Fruit fly (Drosophila melanogaster) whole organism, embryonic: Measurements from ENCODE around the gene Cpr23B.

Experiments
- Blimp-1 ChIP-seq: fragments of 200-800 bp; sonication (Bioruptor generic); optimal IDR thresholded peaks from 3 replicates; lab custom pipeline; 2018; ENCODE audit warnings: missing biosample characterization, missing genetic modification characterization, mild to moderate bottlenecking, moderate library complexity, missing genetic modification reagents
- BtbVII ChIP-seq: fragments of 200-800 bp; sonication (Bioruptor generic); optimal IDR thresholded peaks from 3 replicates; lab custom pipeline; 2017; ENCODE audit warnings: missing biosample characterization, mild to moderate bottlenecking, missing genetic modification characterization
- C15 ChIP-seq: fragments of 200-800 bp; sonication (Bioruptor generic); IDR thresholded peaks from 3 replicates; pipeline ENCODE4 v1.3.6; 2022; ENCODE audit warnings: missing biosample characterization, missing genetic modification characterization
- CG10267 ChIP-seq: fragments of 200-800 bp; sonication (Bioruptor generic); optimal IDR thresholded peaks from 2 replicates; lab custom pipeline; 2018; ENCODE audit warnings: missing biosample characterization, mild to moderate bottlenecking, missing genetic modification characterization, moderate library complexity
- CG10366 ChIP-seq: fragments of 200-800 bp; sonication (Bioruptor generic); IDR thresholded peaks from 2 replicates; pipeline ENCODE4 v1.3.6; 2022; ENCODE audit warnings: missing biosample characterization, missing genetic modification characterization
- CG10959 ChIP-seq: fragments of 200-800 bp; sonication (Bioruptor generic); IDR thresholded peaks from 2 replicates; pipeline ENCODE4 v1.3.6; 2022; ENCODE audit warnings: missing biosample characterization, missing genetic modification characterization
- CG12104 ChIP-seq: fragments of 200-800 bp; sonication (Bioruptor generic); optimal IDR thresholded peaks from 3 replicates; lab custom pipeline; 2016; ENCODE audit warnings: missing biosample characterization, missing genetic modification characterization
- CG14014 ChIP-seq: fragments of 200-800 bp; sonication (Bioruptor generic); IDR thresholded peaks from 2 replicates; pipeline ENCODE4 v1.3.6; 2022; ENCODE audit warnings: missing biosample characterization, missing genetic modification characterization
- CG14050 ChIP-seq: fragments of 200-800 bp; sonication (Bioruptor generic); IDR thresholded peaks from 3 replicates; pipeline ENCODE4 v1.3.6; 2022; ENCODE audit warnings: missing biosample characterization, missing genetic modification characterization
- CG16815 ChIP-seq: fragments of 200-800 bp; sonication (Bioruptor generic); optimal IDR thresholded peaks from 3 replicates; lab custom pipeline; 2017; ENCODE audit warnings: missing biosample characterization, mild to moderate bottlenecking, missing genetic modification characterization
- CG18619 ChIP-seq: fragments of 200-800 bp; sonication (Bioruptor generic); optimal IDR thresholded peaks from 3 replicates; lab custom pipeline; 2017; ENCODE audit warnings: missing biosample characterization, mild to moderate bottlenecking, missing genetic modification characterization
- CG2120 ChIP-seq: fragments of 200-800 bp; sonication (Bioruptor generic); optimal IDR thresholded peaks from 3 replicates; lab custom pipeline; 2016; ENCODE audit warnings: missing biosample characterization, missing genetic modification characterization
- CG2712 ChIP-seq: fragments of 200-800 bp; optimal IDR thresholded peaks from 3 replicates; lab custom pipeline; 2019; ENCODE audit warnings: missing biosample characterization, mild to moderate bottlenecking, missing genetic modification characterization, moderate library complexity
- CG34376 ChIP-seq: fragments of 200-800 bp; sonication (Bioruptor generic); optimal IDR thresholded peaks from 2 replicates; lab custom pipeline; 2018; ENCODE audit warnings: missing biosample characterization, mild to moderate bottlenecking, missing genetic modification characterization
- CG34422 ChIP-seq: fragments of 200-800 bp; sonication (Bioruptor generic); IDR thresholded peaks from 3 replicates; pipeline ENCODE4 v1.3.6; 2022; ENCODE audit warnings: missing biosample characterization, missing genetic modification characterization
- CG4707 ChIP-seq: fragments of 200-800 bp; sonication (Bioruptor generic); optimal IDR thresholded peaks from 2 replicates; lab custom pipeline; 2018; ENCODE audit warnings: missing biosample characterization, mild to moderate bottlenecking, missing genetic modification characterization, moderate library complexity
- CG4730 ChIP-seq: fragments of 200-800 bp; sonication (Bioruptor generic); IDR thresholded peaks from 2 replicates; pipeline ENCODE4 v1.3.6; 2022; ENCODE audit warnings: missing biosample characterization, missing genetic modification characterization
- CG7963 ChIP-seq: fragments of 200-800 bp; sonication (Bioruptor generic); IDR thresholded peaks from 3 replicates; pipeline ENCODE4 v1.3.6; 2022; ENCODE audit warnings: missing biosample characterization, missing genetic modification characterization; ENCODE audit not compliant: partially characterized antibody
- CHES-1-like ChIP-seq: fragments of 200-800 bp; sonication (Bioruptor generic); optimal IDR thresholded peaks from 2 replicates; lab custom pipeline; 2016; ENCODE audit warnings: missing biosample characterization, missing genetic modification characterization
- CoRest ChIP-seq: fragments of 200-800 bp; sonication (Bioruptor generic); optimal IDR thresholded peaks from 3 replicates; lab custom pipeline; 2018; ENCODE audit warnings: missing biosample characterization, mild to moderate bottlenecking, missing genetic modification characterization, moderate library complexity
- Dbx ChIP-seq: fragments of 200-800 bp; sonication (Bioruptor generic); IDR thresholded peaks from 3 replicates; pipeline ENCODE4 v1.3.6; 2022; ENCODE audit warnings: missing biosample characterization, missing genetic modification characterization
- Deaf1 ChIP-seq: fragments of 200-800 bp; optimal IDR thresholded peaks from 3 replicates; lab custom pipeline; 2019; ENCODE audit warnings: missing biosample characterization, mild to moderate bottlenecking, missing genetic modification characterization, moderate library complexity
- H2.0 ChIP-seq: fragments of 200-800 bp; sonication (Bioruptor generic); IDR thresholded peaks from 2 replicates; pipeline ENCODE4 v1.3.6; 2022; ENCODE audit warnings: missing biosample characterization, missing genetic modification characterization
- HHEX ChIP-seq: fragments of 200-800 bp; sonication (Bioruptor generic); optimal IDR thresholded peaks from 3 replicates; lab custom pipeline; 2017; ENCODE audit warnings: missing biosample characterization, mild to moderate bottlenecking, missing genetic modification characterization, missing genetic modification reagents
- Hey ChIP-seq: fragments of 200-800 bp; sonication (Bioruptor generic); optimal IDR thresholded peaks from 3 replicates; lab custom pipeline; 2018; ENCODE audit warnings: missing biosample characterization, mild to moderate bottlenecking, missing genetic modification characterization
- Mrtf ChIP-seq: fragments of 200-800 bp; sonication (Bioruptor generic); IDR thresholded peaks from 3 replicates; pipeline ENCODE4 v1.3.6; 2022; ENCODE audit warnings: missing biosample characterization, missing genetic modification characterization
- NC2α ChIP-seq: fragments of 200-800 bp; sonication (Bioruptor generic); optimal IDR thresholded peaks from 2 replicates; lab custom pipeline; 2016; ENCODE audit warnings: missing biosample characterization, missing genetic modification characterization
- Nf-YC ChIP-seq: fragments of 200-800 bp; optimal IDR thresholded peaks from 3 replicates; lab custom pipeline; 2019; ENCODE audit warnings: missing biosample characterization, mild to moderate bottlenecking, missing genetic modification characterization, moderate library complexity
- Xbp1 ChIP-seq: fragments of 200-800 bp; sonication (Bioruptor generic); optimal IDR thresholded peaks from 3 replicates; lab custom pipeline; 2016; ENCODE audit warnings: missing biosample characterization, mild to moderate bottlenecking, missing genetic modification characterization
- amos ChIP-seq: fragments of 200-800 bp; sonication (Bioruptor generic); IDR thresholded peaks from 2 replicates; pipeline ENCODE4 v1.3.6; 2022; ENCODE audit warnings: missing biosample characterization, missing genetic modification characterization; ENCODE audit not compliant: partially characterized antibody
- ci ChIP-seq: fragments of 200-800 bp; sonication (Bioruptor generic); IDR thresholded peaks from 3 replicates; pipeline ENCODE4 v1.3.6; 2022; ENCODE audit warnings: missing biosample characterization, missing genetic modification characterization
- dpn ChIP-seq, 2 experiments: fragments of 200-800 bp; sonication (Bioruptor generic); optimal IDR thresholded peaks; 3 replicates each; lab custom pipeline; 2016; ENCODE audit warnings: missing biosample characterization in 2 of 2, missing genetic modification characterization in 2 of 2
- ems ChIP-seq: fragments of 200-800 bp; sonication (Bioruptor generic); optimal IDR thresholded peaks from 3 replicates; lab custom pipeline; 2016; ENCODE audit warnings: missing biosample characterization, missing genetic modification characterization
- esg ChIP-seq: fragments of 200-800 bp; sonication (Bioruptor generic); conservative IDR thresholded peaks from 2 replicates; pipeline ENCODE4 v1.3.6; 2022; ENCODE audit warnings: missing biosample characterization, missing genetic modification characterization
- exex ChIP-seq: fragments of 200-800 bp; sonication (Bioruptor generic); optimal IDR thresholded peaks from 4 replicates; lab custom pipeline; 2018; ENCODE audit warnings: missing biosample characterization, mild to moderate bottlenecking, missing genetic modification characterization, moderate library complexity
- gcm ChIP-seq: fragments of 200-800 bp; sonication (Bioruptor generic); optimal IDR thresholded peaks from 2 replicates; lab custom pipeline; 2019; ENCODE audit warnings: missing biosample characterization, mild to moderate bottlenecking, missing genetic modification characterization, moderate library complexity
- grau ChIP-seq: fragments of 200-800 bp; optimal IDR thresholded peaks from 3 replicates; lab custom pipeline; 2019; ENCODE audit warnings: missing biosample characterization, mild to moderate bottlenecking, missing genetic modification characterization, moderate library complexity
- her ChIP-seq: fragments of 200-800 bp; sonication (Bioruptor generic); optimal IDR thresholded peaks from 2 replicates; lab custom pipeline; 2016; ENCODE audit warnings: missing biosample characterization, missing genetic modification characterization
- lmd ChIP-seq: fragments of 200-800 bp; sonication (Bioruptor generic); IDR thresholded peaks from 2 replicates; pipeline ENCODE4 v1.3.6; 2022; ENCODE audit warnings: missing biosample characterization, missing genetic modification characterization
- mirr ChIP-seq: fragments of 200-800 bp; sonication (Bioruptor generic); optimal IDR thresholded peaks from 3 replicates; lab custom pipeline; 2018; ENCODE audit warnings: missing biosample characterization, mild to moderate bottlenecking, missing genetic modification characterization
- nerfin-1 ChIP-seq: fragments of 200-800 bp; sonication (Bioruptor generic); optimal IDR thresholded peaks from 3 replicates; lab custom pipeline; 2019; ENCODE audit warnings: missing biosample characterization, mild to moderate bottlenecking, missing genetic modification characterization, moderate library complexity
- pfk ChIP-seq: fragments of 200-800 bp; sonication (Bioruptor generic); optimal IDR thresholded peaks from 2 replicates; lab custom pipeline; 2018; ENCODE audit warnings: missing biosample characterization, mild to moderate bottlenecking, missing genetic modification characterization, moderate library complexity
- prd ChIP-seq, 3 experiments: fragments of >200 bp in 2 of 3; fragments of 200-800 bp in 1 of 3; sonication (Bioruptor generic) in 1 of 3; optimal IDR thresholded peaks in 2 of 3; IDR thresholded peaks in 1 of 3; 2 replicates in 2 of 3; 3 replicates in 1 of 3; pipeline versions ENCODE4 v1.3.6 to Lab custom; 2017 to 2022; ENCODE audit warnings: missing biosample characterization in 1 of 3, missing genetic modification characterization in 1 of 3
- sd ChIP-seq: fragments of 200-800 bp; sonication (Bioruptor generic); optimal IDR thresholded peaks from 3 replicates; lab custom pipeline; 2018; ENCODE audit warnings: missing biosample characterization, mild to moderate bottlenecking, missing genetic modification characterization, moderate library complexity
- sob ChIP-seq: fragments of 200-800 bp; sonication (Bioruptor generic); IDR thresholded peaks from 2 replicates; pipeline ENCODE4 v1.3.6; 2022; ENCODE audit warnings: missing biosample characterization, missing genetic modification characterization
- sqz ChIP-seq: fragments of 200-800 bp; sonication (Bioruptor generic); optimal IDR thresholded peaks from 3 replicates; lab custom pipeline; 2018; ENCODE audit warnings: missing biosample characterization, mild to moderate bottlenecking, missing genetic modification characterization
- tup ChIP-seq: fragments of 200-800 bp; sonication (Bioruptor generic); optimal IDR thresholded peaks from 2 replicates; lab custom pipeline; 2016; ENCODE audit warnings: missing biosample characterization, mild to moderate bottlenecking, missing genetic modification characterization, moderate library complexity
- twi ChIP-seq: fragments of 200-800 bp; optimal IDR thresholded peaks from 2 replicates; lab custom pipeline; 2019; ENCODE audit warnings: missing biosample characterization, mild to moderate bottlenecking, missing genetic modification characterization, moderate library complexity
- wor ChIP-seq: fragments of 200-800 bp; sonication (Bioruptor generic); IDR thresholded peaks from 2 replicates; pipeline ENCODE4 v1.3.6; 2022; ENCODE audit warnings: missing biosample characterization, missing genetic modification characterization

Gene Cpr23B

dm6 chr2L:2872309-2872932 is 34.2 kb downstream of the Cpr23B start (continued):
- 0 out of 3 replicates have a peak, but pooled peaks have one; percentile 8 for TF ChIP-seq CG7963 (GFP tag; lab: Robert Waterston, UW)
- TF ChIP-seq her = no peak
- TF ChIP-seq CG14050 = no peak
- no peak for TF ChIP-seq prd (optimal IDR thresholded peaks at IDR 0.05; lab: Kevin White, UChicago)
- TF ChIP-seq prd (GFP tag; IDR thresholded peaks at IDR 0.05; lab: Robert Waterston, UW) = peak; percentile 31; the same call in 1 of the 3 replicates
- TF ChIP-seq sqz (GFP tag; lab: Kevin White, UChicago) = peak; percentile 63
- peak in 1 of 2 experiments; percentile 13 for TF ChIP-seq dpn (GFP tag; optimal IDR thresholded peaks at IDR 0.05; lab: Kevin White, UChicago)
- no peak for TF ChIP-seq CHES-1-like (GFP tag; lab: Kevin White, UChicago)
- TF ChIP-seq lmd (GFP tag; lab: Robert Waterston, UW) = peak; percentile 59
- peak; percentile 29 for TF ChIP-seq CG2712 (tag; lab: Kevin White, UChicago)
- TF ChIP-seq ci (GFP tag; lab: Robert Waterston, UW) = 0 out of 3 replicates have a peak, but pooled peaks have one; percentile 47
- TF ChIP-seq CoRest (tag; lab: Kevin White, UChicago) = peak; percentile 55
- TF ChIP-seq pfk (GFP tag; lab: Kevin White, UChicago) = no peak
- TF ChIP-seq Deaf1 = peak; percentile 26
- TF ChIP-seq Blimp-1 (GFP tag; lab: Kevin White, UChicago) = peak; percentile 56
- peak; percentile 44 for TF ChIP-seq CG2120 (GFP tag; lab: Kevin White, UChicago)
- peak; percentile 51 for TF ChIP-seq BtbVII (GFP tag; lab: Kevin White, UChicago)
- TF ChIP-seq Xbp1 (GFP tag; lab: Kevin White, UChicago) = peak; percentile 18
- TF ChIP-seq Hey (tag; lab: Kevin White, UChicago) = no peak
- TF ChIP-seq H2.0 = no peak
- peak; percentile 38; the same call in 1 of the 3 replicates for TF ChIP-seq CG34422 (GFP tag; lab: Robert Waterston, UW)
- no peak for TF ChIP-seq amos (GFP tag; lab: Robert Waterston, UW)
- peak; percentile 51; the same call in 1 of the 2 replicates for TF ChIP-seq sob
- TF ChIP-seq Nf-YC (tag; lab: Kevin White, UChicago) = peak; percentile 33
- peak; percentile 53 for TF ChIP-seq mirr (GFP tag; lab: Kevin White, UChicago)
- TF ChIP-seq nerfin-1 (tag; lab: Kevin White, UChicago) = no peak
- TF ChIP-seq CG10959 (GFP tag; lab: Robert Waterston, UW) = no peak
- TF ChIP-seq CG4707 (GFP tag; lab: Kevin White, UChicago) = no peak
- peak; percentile 52 for TF ChIP-seq grau (tag; lab: Kevin White, UChicago)
- TF ChIP-seq CG4730 (GFP tag; lab: Robert Waterston, UW) = peak; percentile 45; the same call in 1 of the 2 replicates
- TF ChIP-seq sd (tag; lab: Kevin White, UChicago) = peak; percentile 95
- TF ChIP-seq CG14014 (GFP tag; lab: Robert Waterston, UW) = peak; percentile 65; the same call in 1 of the 2 replicates
- 0 out of 2 replicates have a peak, but pooled peaks have one; percentile 17 for TF ChIP-seq esg (GFP tag; lab: Robert Waterston, UW)
- peak; percentile 2 for TF ChIP-seq exex
- TF ChIP-seq tup = peak; percentile 20
- TF ChIP-seq CG12104 (GFP tag; lab: Kevin White, UChicago) = peak; percentile 15
- TF ChIP-seq twi (tag; lab: Kevin White, UChicago) = peak; percentile 4
- no peak for TF ChIP-seq NC2α (GFP tag; lab: Kevin White, UChicago)
- TF ChIP-seq CG34376 (GFP tag; lab: Kevin White, UChicago) = peak; percentile 74
- peak; percentile 24 for TF ChIP-seq gcm (GFP tag; lab: Kevin White, UChicago)
- TF ChIP-seq CG18619 (GFP tag; lab: Kevin White, UChicago) = peak; percentile 49
- peak; percentile 5 for TF ChIP-seq CG10267 (tag; lab: Kevin White, UChicago)
- no peak for TF ChIP-seq Mrtf (GFP tag; lab: Robert Waterston, UW)
- no peak for TF ChIP-seq CG16815 (GFP tag; lab: Kevin White, UChicago)
- TF ChIP-seq CG10366 = peak; percentile 25; the same call in 1 of the 2 replicates
- peak; percentile 10 for TF ChIP-seq ems (GFP tag; lab: Kevin White, UChicago)
- TF ChIP-seq wor (GFP tag; lab: Robert Waterston, UW) = no peak
- peak; percentile 26; the same call in 1 of the 3 replicates for TF ChIP-seq Dbx
- TF ChIP-seq C15 (GFP tag; lab: Robert Waterston, UW) = no peak
- TF ChIP-seq HHEX (GFP tag; lab: Kevin White, UChicago) = peak; percentile 40
